Worm (Caenorhabditis elegans) whole organism, L4 larva: Measurements from ENCODE around the gene gcp-2.2.

ENCODE experiments used
- F49E8.2 ChIP-seq: sonication (generic microtip); optimal IDR thresholded peaks from 2 replicates; lab custom pipeline; 2016; ENCODE audit warnings: missing compliant biosample characterization, mild to moderate bottlenecking, missing genetic modification characterization, borderline replicate concordance
- Y5F2A.4 ChIP-seq: fragments of 200-800 bp; sonication (Bioruptor generic); optimal IDR thresholded peaks from 2 replicates; lab custom pipeline; 2018; ENCODE audit warnings: mild to moderate bottlenecking, missing genetic modification characterization, missing compliant biosample characterization
- ceh-44 ChIP-seq: fragments of 200-800 bp; sonication (Bioruptor generic); IDR thresholded peaks from 2 replicates; pipeline ENCODE4 v1.3.6; 2022; ENCODE audit warnings: missing genetic modification reagents, missing genetic modification characterization, missing compliant biosample characterization
- ceh-82 ChIP-seq: sonication (generic microtip); optimal IDR thresholded peaks from 2 replicates; lab custom pipeline; 2017; ENCODE audit warnings: missing biosample characterization, missing genetic modification characterization
- cey-2 ChIP-seq: sonication (generic microtip); optimal IDR thresholded peaks from 3 replicates; lab custom pipeline; 2017; ENCODE audit warnings: missing genetic modification characterization, mild to moderate bottlenecking, missing compliant biosample characterization, antibody characterized with exemption, borderline replicate concordance; ENCODE audit not compliant: insufficient read depth
- fos-1 ChIP-seq: fragments of 150-350 bp; optimal IDR thresholded peaks from 2 replicates; lab custom pipeline; 2014; ENCODE audit warnings: missing biosample characterization, missing genetic modification characterization
- nhr-11 ChIP-seq: fragments of 150-350 bp; optimal IDR thresholded peaks from 2 replicates; lab custom pipeline; 2014; ENCODE audit warnings: missing biosample characterization, missing genetic modification characterization
- unc-39 ChIP-seq: sonication (generic microtip); optimal IDR thresholded peaks from 2 replicates; lab custom pipeline; 2017; ENCODE audit warnings: missing biosample characterization, missing genetic modification characterization
- unc-62 ChIP-seq, 3 experiments: fragments of 150-350 bp in 1 of 3; sonication (generic microtip); optimal IDR thresholded peaks in 2 of 3; peaks in 1 of 3; 1 replicate in 1 of 3; 2 replicates in 2 of 3; lab custom pipeline; 2014 to 2017; ENCODE audit warnings: missing biosample characterization in 3 of 3, missing genetic modification characterization in 3 of 3, missing genetic modification reagents in 3 of 3, missing genotype in 1 of 3

ce11 chrX:11534443-11534842 is 3.1 kb upstream of the gcp-2.2 start:
- TF ChIP-seq fos-1: no peak
- no peak for TF ChIP-seq cey-2 (tag; lab: Kevin White, UChicago)
- no peak for TF ChIP-seq F49E8.2
- no peak for TF ChIP-seq ceh-82
- no peak for TF ChIP-seq Y5F2A.4 (GFP tag; lab: Kevin White, UChicago)
- TF ChIP-seq unc-39 (tag; lab: Kevin White, UChicago): no peak
- no peak for TF ChIP-seq unc-62 (GFP tag; optimal IDR thresholded peaks at IDR 0.05 in 1 of 2; lab: Kevin White, UChicago)
- no peak for TF ChIP-seq unc-62 (tag; optimal IDR thresholded peaks at IDR 0.05; lab: Kevin White, UChicago)
- TF ChIP-seq ceh-44 (GFP tag; lab: Robert Waterston, UW): no peak
- no peak for TF ChIP-seq nhr-11
